Worm (Caenorhabditis elegans) whole organism, L3 larva: Measurements from ENCODE around the gene nxf-1.

Experiments
- fkh-10 ChIP-seq: sonication (generic microtip); optimal IDR thresholded peaks from 2 replicates; lab custom pipeline; 2017; ENCODE audit warnings: missing biosample characterization, missing genetic modification reagents, missing genetic modification characterization
- fos-1 ChIP-seq: fragments of 150-350 bp; optimal IDR thresholded peaks from 2 replicates; lab custom pipeline; 2014; ENCODE audit warnings: missing biosample characterization, missing genetic modification characterization
- jun-1 ChIP-seq: fragments of 150-350 bp; optimal IDR thresholded peaks from 2 replicates; lab custom pipeline; 2014; ENCODE audit warnings: missing biosample characterization, missing genetic modification reagents, missing genetic modification characterization
- pha-4 ChIP-seq: fragments of 150-350 bp; optimal IDR thresholded peaks from 2 replicates; lab custom pipeline; 2014; ENCODE audit warnings: missing biosample characterization, missing genetic modification reagents, missing genetic modification characterization
- pqm-1 ChIP-seq: fragments of 150-350 bp; optimal IDR thresholded peaks from 2 replicates; lab custom pipeline; 2017; ENCODE audit warnings: missing biosample characterization, missing genetic modification characterization, inconsistent platforms

DNA sequence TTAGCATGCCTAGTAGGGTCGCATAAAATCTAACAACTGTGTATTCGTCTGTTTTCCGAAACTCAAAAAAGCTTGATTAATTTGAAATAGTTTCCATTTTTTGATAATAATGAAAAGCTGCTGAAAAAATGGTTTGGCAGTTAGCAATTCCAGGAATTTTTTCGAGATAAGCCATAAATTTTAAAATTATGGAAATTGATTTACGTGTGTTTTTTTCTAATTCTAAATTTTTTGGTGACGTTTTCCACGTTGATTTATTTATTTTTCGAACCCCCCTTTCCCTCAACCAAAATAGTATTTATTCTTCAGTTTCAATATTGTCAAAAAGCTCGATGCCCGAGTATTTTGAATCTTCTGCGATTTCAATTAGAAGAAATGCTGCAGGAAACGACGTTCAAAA is 14.1 kb upstream of the nxf-1 start, which contains the start of gene F23B12.1:
- TF ChIP-seq fkh-10 (GFP tag; lab: Kevin White, UChicago), result no peak
- no peak for TF ChIP-seq fos-1 (tag; lab: Kevin White, UChicago)
- TF ChIP-seq pqm-1, result no peak
- TF ChIP-seq pha-4 (tag; lab: Kevin White, UChicago), result no peak
- no peak for TF ChIP-seq jun-1 (tag; lab: Kevin White, UChicago)
